Fruit fly (Drosophila melanogaster) whole organism, adult: ENCODE results near the gene CG7420.

Source experiments
- CG11617 ChIP-seq: fragments of 200-800 bp; sonication (Bioruptor generic); optimal IDR thresholded peaks from 2 replicates; lab custom pipeline; 2017; ENCODE audit warnings: mild to moderate bottlenecking, missing biosample characterization, missing genetic modification reagents, missing genetic modification characterization
- CG33017 ChIP-seq: fragments of 200-800 bp; sonication (Bioruptor generic); optimal IDR thresholded peaks from 2 replicates; lab custom pipeline; 2018; ENCODE audit warnings: missing biosample characterization, mild to moderate bottlenecking, missing genetic modification characterization, moderate library complexity
- CG7045 ChIP-seq: fragments of 200-800 bp; sonication (Bioruptor generic); optimal IDR thresholded peaks from 2 replicates; lab custom pipeline; 2017; ENCODE audit warnings: missing biosample characterization, mild to moderate bottlenecking, missing genetic modification characterization
- CG7101 ChIP-seq: fragments of 200-800 bp; sonication (Bioruptor generic); optimal IDR thresholded peaks from 2 replicates; lab custom pipeline; 2018; ENCODE audit warnings: missing biosample characterization, mild to moderate bottlenecking, missing genetic modification characterization, moderate library complexity
- Clk ChIP-seq: fragments of 200-800 bp; sonication (Bioruptor generic); optimal IDR thresholded peaks from 2 replicates; lab custom pipeline; 2017; ENCODE audit warnings: missing biosample characterization, missing genetic modification characterization
- Hr96 ChIP-seq: fragments of 200-800 bp; sonication (Bioruptor generic); optimal IDR thresholded peaks from 2 replicates; lab custom pipeline; 2016; ENCODE audit warnings: missing biosample characterization, missing genetic modification characterization
- Mnt ChIP-seq: fragments of 200-800 bp; sonication (Bioruptor generic); optimal IDR thresholded peaks from 2 replicates; lab custom pipeline; 2016; ENCODE audit warnings: missing biosample characterization, mild to moderate bottlenecking, missing genetic modification characterization
- cic ChIP-seq: fragments of 200-800 bp; sonication (Bioruptor generic); optimal IDR thresholded peaks from 2 replicates; lab custom pipeline; 2017; ENCODE audit warnings: missing biosample characterization, mild to moderate bottlenecking, missing genetic modification characterization, moderate library complexity
- cnc ChIP-seq, 2 experiments: fragments of >200 bp; optimal IDR thresholded peaks; 2 replicates each; lab custom pipeline; 2017
- kay ChIP-seq: fragments of 200-800 bp; sonication (Bioruptor generic); peaks from one replicate; lab custom pipeline; 2016; ENCODE audit warnings: missing biosample characterization, missing genetic modification characterization, borderline replicate concordance
- ovo ChIP-seq: fragments of 200-800 bp; sonication (Bioruptor generic); optimal IDR thresholded peaks from 2 replicates; lab custom pipeline; 2016; ENCODE audit warnings: missing biosample characterization, missing genetic modification characterization
- tj ChIP-seq: fragments of 200-800 bp; sonication (Bioruptor generic); optimal IDR thresholded peaks from 3 replicates; lab custom pipeline; 2017; ENCODE audit warnings: missing biosample characterization, mild to moderate bottlenecking, missing genetic modification characterization, moderate library complexity
- toe ChIP-seq: fragments of 200-800 bp; sonication (Bioruptor generic); optimal IDR thresholded peaks from 2 replicates; lab custom pipeline; 2016; ENCODE audit warnings: missing biosample characterization, missing genetic modification characterization

DNA sequence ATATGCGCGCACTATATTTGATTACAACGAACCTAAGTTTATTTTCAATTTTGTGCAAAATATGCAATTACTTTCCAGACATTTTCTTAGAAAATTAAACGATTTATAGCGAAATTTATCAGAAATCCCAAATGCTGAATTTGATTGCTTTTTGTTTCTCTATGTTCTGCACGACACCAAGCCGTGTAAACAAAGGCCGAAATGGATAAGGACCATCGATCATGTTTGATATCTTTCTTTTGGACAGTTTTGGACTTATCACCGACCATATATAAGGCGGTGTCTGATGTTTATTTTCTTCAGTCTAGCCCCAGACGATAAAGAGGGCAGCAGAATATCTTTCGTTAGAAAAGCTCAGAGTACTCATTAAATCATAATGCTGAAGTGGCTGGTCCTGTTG is 8.9 kb downstream of the CG7420 start, which contains the start of gene CG33128:
- TF ChIP-seq CG11617 (GFP tag; lab: Kevin White, UChicago) (no peak), Clk (GFP tag; lab: Kevin White, UChicago) (no peak), toe (GFP tag; lab: Kevin White, UChicago) (no peak), CG7101 (tag; lab: Kevin White, UChicago) (no peak), kay (GFP tag; lab: Kevin White, UChicago) (no peak), Hr96 (GFP tag; lab: Kevin White, UChicago) (no peak), ovo (GFP tag; lab: Kevin White, UChicago) (no peak), CG7045 (GFP tag; lab: Kevin White, UChicago) (no peak), tj (no peak), cic (no peak), cnc (optimal IDR thresholded peaks at IDR 0.05; lab: Kevin White, UChicago) (no peak), Mnt (GFP tag; lab: Kevin White, UChicago) (no peak), CG33017 (tag; lab: Kevin White, UChicago) (no peak)
